Worm (Caenorhabditis elegans): ENCODE results near the gene F18E3.13.

DNA sequence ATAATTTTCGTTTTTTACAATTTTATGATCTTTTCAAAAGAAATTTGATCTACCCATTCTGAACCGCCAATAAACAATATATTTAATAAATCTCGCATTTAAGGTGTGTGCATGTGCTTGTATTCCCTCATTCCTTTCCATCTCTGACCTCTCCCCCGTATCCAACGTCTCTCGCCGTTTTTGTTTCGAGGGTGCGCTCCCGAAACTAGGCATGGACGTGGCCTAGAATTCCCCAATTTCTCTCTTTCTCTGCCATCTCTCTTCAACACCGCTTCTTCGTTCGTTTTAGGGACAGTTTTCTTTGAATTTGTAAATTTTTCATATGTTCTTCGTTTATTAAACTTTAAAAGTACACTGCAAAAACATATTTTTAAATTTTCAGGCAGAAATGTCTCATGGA is 49.5 kb downstream of the F18E3.13 start, which contains the start of gene F25E5.1:
- TF ChIP-seq nhr-12 (tag; optimal IDR thresholded peaks at IDR 0.05) (no peak), pqm-1 (tag; optimal IDR thresholded peaks at IDR 0.05) (peak; percentile 39), R02D3.7 (tag; optimal IDR thresholded peaks at IDR 0.05) (no peak), ztf-4 (tag; optimal IDR thresholded peaks at IDR 0.05) (no peak), zag-1 (tag; optimal IDR thresholded peaks at IDR 0.05) (no peak), aly-2 (tag; optimal IDR thresholded peaks at IDR 0.05) (no peak), nhr-77 (tag; optimal IDR thresholded peaks at IDR 0.05) (no peak)

Data from whole organism, L3 larva.